Fruit fly (Drosophila melanogaster) whole organism, embryonic: ENCODE results near the gene CG5863.

Source experiments
- ATbp ChIP-seq: fragments of 200-800 bp; sonication (Bioruptor generic); optimal IDR thresholded peaks from 2 replicates; lab custom pipeline; 2017; ENCODE audit warnings: missing biosample characterization, mild to moderate bottlenecking, missing genetic modification characterization, missing genetic modification reagents
- CG10565 ChIP-seq: fragments of 200-800 bp; sonication (Bioruptor generic); optimal IDR thresholded peaks from 3 replicates; lab custom pipeline; 2016; ENCODE audit warnings: missing biosample characterization, mild to moderate bottlenecking, missing genetic modification characterization
- CG11456 ChIP-seq: fragments of 200-800 bp; sonication (Bioruptor generic); IDR thresholded peaks from 3 replicates; pipeline ENCODE4 v1.3.6; 2022; ENCODE audit warnings: missing biosample characterization, missing genetic modification characterization
- CG13624 ChIP-seq: fragments of 200-800 bp; sonication (Bioruptor generic); optimal IDR thresholded peaks from 2 replicates; lab custom pipeline; 2016; ENCODE audit warnings: missing biosample characterization, missing genetic modification characterization
- CG16779 ChIP-seq: fragments of 200-800 bp; sonication (Bioruptor generic); IDR thresholded peaks from 2 replicates; pipeline ENCODE4 v1.3.6; 2022; ENCODE audit warnings: missing biosample characterization, missing genetic modification characterization
- CG17328 ChIP-seq: fragments of 200-800 bp; sonication (Bioruptor generic); IDR thresholded peaks from 2 replicates; pipeline ENCODE4 v1.3.6; 2022; ENCODE audit warnings: missing biosample characterization, missing genetic modification characterization
- CG17568 ChIP-seq: fragments of 200-800 bp; sonication (Bioruptor generic); optimal IDR thresholded peaks from 2 replicates; lab custom pipeline; 2018; ENCODE audit warnings: missing biosample characterization, mild to moderate bottlenecking, missing genetic modification characterization, moderate library complexity
- CG17802 ChIP-seq: fragments of 200-800 bp; sonication (Bioruptor generic); optimal IDR thresholded peaks from 2 replicates; lab custom pipeline; 2018; ENCODE audit warnings: missing biosample characterization, mild to moderate bottlenecking, missing genetic modification characterization, moderate library complexity
- CG2889 ChIP-seq: fragments of 200-800 bp; sonication (Bioruptor generic); IDR thresholded peaks from 3 replicates; pipeline ENCODE4 v1.3.6; 2022; ENCODE audit warnings: missing biosample characterization, missing genetic modification characterization
- CG30431 ChIP-seq: fragments of 200-800 bp; sonication (Bioruptor generic); optimal IDR thresholded peaks from 2 replicates; lab custom pipeline; 2017; ENCODE audit warnings: missing biosample characterization, missing genetic modification characterization
- CG3726 ChIP-seq: fragments of 200-800 bp; sonication (Bioruptor generic); IDR thresholded peaks from 3 replicates; pipeline ENCODE4, ENCODE4 v1.3.6; 2022; ENCODE audit warnings: missing biosample characterization, missing genetic modification characterization
- CG4360 ChIP-seq: fragments of 200-800 bp; sonication (Bioruptor generic); IDR thresholded peaks from 2 replicates; pipeline ENCODE4 v1.3.6; 2022; ENCODE audit warnings: missing biosample characterization, missing genetic modification characterization
- CG4820 ChIP-seq: fragments of 200-800 bp; sonication (Bioruptor generic); optimal IDR thresholded peaks from 3 replicates; lab custom pipeline; 2016; ENCODE audit warnings: missing biosample characterization, missing genetic modification characterization
- CG6813 ChIP-seq: fragments of 200-800 bp; sonication (Bioruptor generic); optimal IDR thresholded peaks from 2 replicates; lab custom pipeline; 2017; ENCODE audit warnings: missing biosample characterization, missing genetic modification characterization, mild to moderate bottlenecking, moderate library complexity, missing genetic modification reagents
- CG6854 ChIP-seq: fragments of 200-800 bp; sonication (Bioruptor generic); optimal IDR thresholded peaks from 3 replicates; lab custom pipeline; 2017; ENCODE audit warnings: missing biosample characterization, mild to moderate bottlenecking, missing genetic modification characterization
- CG7271 ChIP-seq: fragments of 200-800 bp; sonication (Bioruptor generic); optimal IDR thresholded peaks from 2 replicates; lab custom pipeline; 2018; ENCODE audit warnings: missing biosample characterization, mild to moderate bottlenecking, missing genetic modification characterization, moderate library complexity
- CG7357 ChIP-seq: fragments of 200-800 bp; sonication (Bioruptor generic); IDR thresholded peaks from 3 replicates; pipeline ENCODE4 v1.3.6; 2022; ENCODE audit warnings: missing biosample characterization, missing genetic modification characterization
- CG8281 ChIP-seq: fragments of 200-800 bp; sonication (Bioruptor generic); optimal IDR thresholded peaks from 2 replicates; lab custom pipeline; 2018; ENCODE audit warnings: missing biosample characterization, mild to moderate bottlenecking, missing genetic modification characterization, moderate library complexity
- CG8944 ChIP-seq: fragments of 200-800 bp; sonication (Bioruptor generic); optimal IDR thresholded peaks from 3 replicates; lab custom pipeline; 2016; ENCODE audit warnings: missing biosample characterization, missing genetic modification characterization
- CG9215 ChIP-seq: fragments of 200-800 bp; sonication (Bioruptor generic); IDR thresholded peaks from 2 replicates; pipeline ENCODE4 v1.3.6; 2022; ENCODE audit warnings: missing biosample characterization, missing genetic modification characterization
- CG9797 ChIP-seq: fragments of 200-800 bp; sonication (Bioruptor generic); optimal IDR thresholded peaks from 3 replicates; lab custom pipeline; 2018; ENCODE audit warnings: missing biosample characterization, mild to moderate bottlenecking, missing genetic modification characterization
- CTCF ChIP-seq: fragments of 200-800 bp; sonication (Bioruptor generic); optimal IDR thresholded peaks from 2 replicates; lab custom pipeline; 2017; ENCODE audit warnings: missing biosample characterization, mild to moderate bottlenecking, missing genetic modification characterization, moderate library complexity
- Dad ChIP-seq: fragments of 200-800 bp; sonication (Bioruptor generic); optimal IDR thresholded peaks from 3 replicates; lab custom pipeline; 2016; ENCODE audit warnings: missing biosample characterization, missing genetic modification characterization
- H15 ChIP-seq: fragments of 200-800 bp; sonication (Bioruptor generic); IDR thresholded peaks from 3 replicates; pipeline ENCODE4 v1.3.6; 2022; ENCODE audit warnings: missing biosample characterization, missing genetic modification characterization
- HLH4C ChIP-seq: fragments of 200-800 bp; sonication (Bioruptor generic); IDR thresholded peaks from 3 replicates; pipeline ENCODE4 v1.3.6; 2022; ENCODE audit warnings: missing biosample characterization, missing genetic modification characterization; ENCODE audit not compliant: partially characterized antibody
- HLHmδ ChIP-seq: fragments of 200-800 bp; sonication (Bioruptor generic); optimal IDR thresholded peaks from 2 replicates; lab custom pipeline; 2018; ENCODE audit warnings: missing biosample characterization, mild to moderate bottlenecking, missing genetic modification characterization, moderate library complexity
- Hand ChIP-seq: fragments of 200-800 bp; sonication (Bioruptor generic); optimal IDR thresholded peaks from 2 replicates; lab custom pipeline; 2017; ENCODE audit warnings: mild to moderate bottlenecking, missing biosample characterization, missing genetic modification reagents, missing genetic modification characterization
- HmgZ ChIP-seq: fragments of 200-800 bp; sonication (Bioruptor generic); optimal IDR thresholded peaks from 2 replicates; lab custom pipeline; 2018; ENCODE audit warnings: missing biosample characterization, mild to moderate bottlenecking, missing genetic modification characterization
- Hr51 ChIP-seq, 2 experiments: fragments of 200-800 bp; sonication (Bioruptor generic); optimal IDR thresholded peaks; 2 replicates in 1 of 2; 3 replicates in 1 of 2; lab custom pipeline; 2016 to 2018; ENCODE audit warnings: missing biosample characterization in 2 of 2, missing genetic modification characterization in 2 of 2, mild to moderate bottlenecking in 1 of 2, moderate library complexity in 1 of 2
- Lim3 ChIP-seq: fragments of 200-800 bp; sonication (Bioruptor generic); IDR thresholded peaks from 2 replicates; pipeline ENCODE4 v1.3.6; 2022; ENCODE audit warnings: missing biosample characterization, missing genetic modification characterization
- MESR4 ChIP-seq: fragments of 200-800 bp; sonication (Bioruptor generic); optimal IDR thresholded peaks from 2 replicates; lab custom pipeline; 2018; ENCODE audit warnings: missing biosample characterization, mild to moderate bottlenecking, missing genetic modification characterization, moderate library complexity
- NC2α ChIP-seq: fragments of 200-800 bp; sonication (Bioruptor generic); optimal IDR thresholded peaks from 2 replicates; lab custom pipeline; 2016; ENCODE audit warnings: missing biosample characterization, missing genetic modification characterization
- Optix ChIP-seq: fragments of 200-800 bp; sonication (Bioruptor generic); IDR thresholded peaks from 3 replicates; pipeline ENCODE4 v1.3.6; 2022; ENCODE audit warnings: missing biosample characterization, missing genetic modification characterization
- Rx ChIP-seq: fragments of 200-800 bp; sonication (Bioruptor generic); IDR thresholded peaks from 2 replicates; pipeline ENCODE4 v1.3.6; 2022; ENCODE audit warnings: missing biosample characterization, missing genetic modification characterization
- Vsx1 ChIP-seq: fragments of 200-800 bp; sonication (Bioruptor generic); optimal IDR thresholded peaks from 2 replicates; lab custom pipeline; 2017; ENCODE audit warnings: missing biosample characterization, mild to moderate bottlenecking, missing genetic modification characterization, missing genetic modification reagents
- Xrp1 ChIP-seq: fragments of 200-800 bp; sonication (Bioruptor generic); IDR thresholded peaks from 2 replicates; pipeline ENCODE4 v1.3.6; 2022; ENCODE audit warnings: missing biosample characterization, missing genetic modification characterization
- bbx ChIP-seq: fragments of 200-800 bp; sonication (Bioruptor generic); IDR thresholded peaks from 2 replicates; pipeline ENCODE4 v1.3.6; 2022; ENCODE audit warnings: missing biosample characterization, missing genetic modification characterization; ENCODE audit not compliant: partially characterized antibody
- bigmax ChIP-seq: fragments of 200-800 bp; sonication (Bioruptor generic); optimal IDR thresholded peaks from 2 replicates; lab custom pipeline; 2018; ENCODE audit warnings: missing biosample characterization, mild to moderate bottlenecking, missing genetic modification characterization
- btn ChIP-seq: fragments of 200-800 bp; sonication (Bioruptor generic); optimal IDR thresholded peaks from 2 replicates; lab custom pipeline; 2016; ENCODE audit warnings: missing biosample characterization, missing genetic modification characterization
- emc ChIP-seq: fragments of 200-800 bp; sonication (Bioruptor generic); optimal IDR thresholded peaks from 2 replicates; lab custom pipeline; 2016; ENCODE audit warnings: missing biosample characterization, missing genetic modification characterization
- en ChIP-seq: fragments of 200-800 bp; sonication (Bioruptor generic); optimal IDR thresholded peaks from 2 replicates; lab custom pipeline; 2016; ENCODE audit warnings: missing biosample characterization, missing genetic modification characterization
- exex ChIP-seq: fragments of 200-800 bp; sonication (Bioruptor generic); optimal IDR thresholded peaks from 4 replicates; lab custom pipeline; 2018; ENCODE audit warnings: missing biosample characterization, mild to moderate bottlenecking, missing genetic modification characterization, moderate library complexity
- fru ChIP-seq: fragments of >200 bp; optimal IDR thresholded peaks from 2 replicates; lab custom pipeline; 2017
- lab ChIP-seq: fragments of 200-800 bp; sonication (Bioruptor generic); optimal IDR thresholded peaks from 3 replicates; lab custom pipeline; 2017; ENCODE audit warnings: missing biosample characterization, missing genetic modification characterization, mild to moderate bottlenecking, moderate library complexity, missing genetic modification reagents
- lov ChIP-seq, 2 experiments: fragments of 200-800 bp in 1 of 2; fragments of >200 bp in 1 of 2; sonication (Bioruptor generic) in 1 of 2; IDR thresholded peaks in 1 of 2; optimal IDR thresholded peaks in 1 of 2; 2 replicates in 1 of 2; 3 replicates in 1 of 2; pipeline versions ENCODE4 v1.3.6 to Lab custom; 2017 to 2022; ENCODE audit warnings: missing biosample characterization in 1 of 2, missing genetic modification characterization in 1 of 2
- pan ChIP-seq, 4 experiments: fragments of >200 bp in 3 of 4; fragments of 200-800 bp in 1 of 4; sonication (Bioruptor generic) in 1 of 4; optimal IDR thresholded peaks in 3 of 4; IDR thresholded peaks in 1 of 4; 2 replicates each; pipeline versions ENCODE4 v1.3.6 to Lab custom; 2017 to 2022; ENCODE audit warnings: missing biosample characterization in 2 of 4, missing genetic modification characterization in 2 of 4, mixed read lengths in 1 of 4
- ranshi ChIP-seq: fragments of 200-800 bp; sonication (Bioruptor generic); IDR thresholded peaks from 2 replicates; pipeline ENCODE4 v1.3.6; 2022; ENCODE audit warnings: missing biosample characterization, missing genetic modification characterization
- schlank ChIP-seq: fragments of 200-800 bp; sonication (Bioruptor generic); optimal IDR thresholded peaks from 2 replicates; lab custom pipeline; 2018; ENCODE audit warnings: missing biosample characterization, mild to moderate bottlenecking, missing genetic modification characterization
- so ChIP-seq: fragments of 200-800 bp; sonication (Bioruptor generic); IDR thresholded peaks from 3 replicates; pipeline ENCODE4 v1.3.6; 2022; ENCODE audit warnings: missing biosample characterization, missing genetic modification characterization
- sug ChIP-seq: fragments of 200-800 bp; optimal IDR thresholded peaks from 2 replicates; lab custom pipeline; 2019; ENCODE audit warnings: missing biosample characterization, mild to moderate bottlenecking, missing genetic modification characterization, moderate library complexity

The CG5863 gene

dm6 chr3R:17401289-17401752 lies 9.6 kb upstream of the CG5863 start (continued):
- TF ChIP-seq Vsx1 (GFP tag; lab: Kevin White, UChicago) = no peak
- TF ChIP-seq bigmax = no peak
- no peak for TF ChIP-seq CG10565 (GFP tag; lab: Kevin White, UChicago)
- peak; percentile 62 for TF ChIP-seq ranshi
- TF ChIP-seq CG7271 (tag; lab: Kevin White, UChicago) = no peak
- TF ChIP-seq MESR4 = peak; percentile 56
- no peak for TF ChIP-seq CG4820 (GFP tag; lab: Kevin White, UChicago)
- no peak for TF ChIP-seq CG8281 (tag; lab: Kevin White, UChicago)
- no peak for TF ChIP-seq HLHmδ (GFP tag; lab: Kevin White, UChicago)
- peak; percentile 52 for TF ChIP-seq sug (tag; lab: Kevin White, UChicago)
- TF ChIP-seq CG13624 = peak; percentile 39
- TF ChIP-seq Hr51 (GFP tag; optimal IDR thresholded peaks at IDR 0.05; lab: Kevin White, UChicago) = peak in 1 of 2 experiments; percentile 69
- TF ChIP-seq bbx (GFP tag; lab: Robert Waterston, UW) = peak; percentile 82
- TF ChIP-seq emc (GFP tag; lab: Kevin White, UChicago) = no peak
- TF ChIP-seq CG3726 (GFP tag; lab: Robert Waterston, UW) = no peak
- peak; percentile 13 for TF ChIP-seq lab (GFP tag; lab: Kevin White, UChicago)
- TF ChIP-seq CG17802 (tag; lab: Kevin White, UChicago) = peak; percentile 66
- no peak for TF ChIP-seq pan (optimal IDR thresholded peaks at IDR 0.05; lab: Kevin White, UChicago)
- peak in 1 of 2 experiments; percentile 58 for TF ChIP-seq pan (GFP tag; optimal IDR thresholded peaks at IDR 0.05 in 1 of 2, IDR thresholded peaks at IDR 0.05 in 1 of 2)
- TF ChIP-seq CG4360 (GFP tag; lab: Robert Waterston, UW) = no peak
- peak; percentile 17; the same call in 1 of the 2 replicates for TF ChIP-seq Xrp1 (GFP tag; lab: Robert Waterston, UW)
- TF ChIP-seq CTCF = no peak
- no peak for TF ChIP-seq Dad
- TF ChIP-seq CG30431 (GFP tag; lab: Kevin White, UChicago) = no peak
- no peak for TF ChIP-seq CG9797 (GFP tag; lab: Kevin White, UChicago)
- TF ChIP-seq lov (optimal IDR thresholded peaks at IDR 0.05; lab: Kevin White, UChicago) = no peak
- no peak for TF ChIP-seq lov (GFP tag; IDR thresholded peaks at IDR 0.05; lab: Robert Waterston, UW)
- peak; percentile 94 for TF ChIP-seq CG7357 (GFP tag; lab: Robert Waterston, UW)
- no peak for TF ChIP-seq CG17568
- TF ChIP-seq ATbp (GFP tag; lab: Kevin White, UChicago) = no peak
- TF ChIP-seq so (GFP tag; lab: Robert Waterston, UW) = peak; percentile 51; the same call in 2 of the 3 replicates
- no peak; the same call in 1 of the 2 replicates for TF ChIP-seq CG9215 (GFP tag; lab: Robert Waterston, UW)
- TF ChIP-seq CG8944 (GFP tag; lab: Kevin White, UChicago) = no peak
- TF ChIP-seq CG17328 (GFP tag; lab: Robert Waterston, UW) = 0 out of 2 replicates have a peak, but pooled peaks have one; percentile 22
- peak; percentile 13 for TF ChIP-seq schlank (tag; lab: Kevin White, UChicago)
- no peak for TF ChIP-seq en (GFP tag; lab: Kevin White, UChicago)
- peak; percentile 84 for TF ChIP-seq HmgZ
- no peak for TF ChIP-seq CG6813 (GFP tag; lab: Kevin White, UChicago)
- peak; percentile 74 for TF ChIP-seq CG11456 (GFP tag; lab: Robert Waterston, UW)
- no peak for TF ChIP-seq Lim3 (GFP tag; lab: Robert Waterston, UW)
- no peak for TF ChIP-seq Hand (GFP tag; lab: Kevin White, UChicago)
- peak; percentile 82 for TF ChIP-seq HLH4C (GFP tag; lab: Robert Waterston, UW)
- no peak for TF ChIP-seq CG6854 (GFP tag; lab: Kevin White, UChicago)
- peak; percentile 56 for TF ChIP-seq exex (tag; lab: Kevin White, UChicago)
- no peak for TF ChIP-seq Optix (GFP tag; lab: Robert Waterston, UW)
- no peak for TF ChIP-seq btn (GFP tag; lab: Kevin White, UChicago)
- TF ChIP-seq CG16779 (GFP tag; lab: Robert Waterston, UW) = no peak
- TF ChIP-seq H15 (GFP tag; lab: Robert Waterston, UW) = no peak
- no peak for TF ChIP-seq Rx
- TF ChIP-seq CG2889 (GFP tag; lab: Robert Waterston, UW) = no peak
- TF ChIP-seq NC2α (GFP tag; lab: Kevin White, UChicago) = no peak
- TF ChIP-seq fru (lab: Kevin White, UChicago) = no peak
